Worm (Caenorhabditis elegans): ENCODE results near the gene ttr-27.

Gene ttr-27

DNA sequence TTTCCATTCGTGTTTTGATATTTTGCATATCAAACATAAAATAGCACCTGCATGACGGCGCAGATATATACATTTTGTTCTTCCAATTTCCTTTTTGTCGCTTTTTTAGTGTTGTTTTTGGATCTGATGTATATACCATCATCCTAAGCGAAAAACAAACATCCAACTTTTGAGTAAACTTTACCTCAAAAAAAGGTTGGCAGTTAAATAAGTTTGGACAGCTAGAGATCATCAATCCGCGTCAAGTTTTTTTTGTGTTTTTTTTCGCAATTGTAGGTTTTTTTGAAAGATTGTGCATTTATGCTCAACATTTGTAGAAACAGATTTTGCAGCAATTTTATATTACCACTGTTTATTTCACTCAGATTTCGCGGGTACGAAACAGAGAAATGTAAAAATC, 32.1 kb downstream of the ttr-27 start, which contains the start of gene bus-19:
TSS of gene bus-19 (plus strand) at position 301 of the 400 bp plus-strand sequence.
- TF ChIP-seq unc-3 (GFP tag; conservative IDR thresholded peaks at IDR 0.05) (no peak), unc-3 (tag; optimal IDR thresholded peaks at IDR 0.05) (no peak), ceh-2 (tag; optimal IDR thresholded peaks at IDR 0.05) (no peak), ceh-14 (tag; optimal IDR thresholded peaks at IDR 0.05) (no peak), hlh-30 (tag; optimal IDR thresholded peaks at IDR 0.05; ENCODE audit: insufficient read depth) (no peak), eyg-1 (tag; optimal IDR thresholded peaks at IDR 0.05) (no peak), gmeb-2 (tag; optimal IDR thresholded peaks at IDR 0.05) (no peak), ahr-1 (tag; optimal IDR thresholded peaks at IDR 0.05) (no peak), tbx-7 (tag; optimal IDR thresholded peaks at IDR 0.05) (no peak), dmd-4 (tag; optimal IDR thresholded peaks at IDR 0.05; ENCODE audit: borderline replicate concordance) (no peak), ceh-18 (tag; optimal IDR thresholded peaks at IDR 0.05) (no peak), ceh-24 (tag; optimal IDR thresholded peaks at IDR 0.05) (no peak), nhr-11 (tag; optimal IDR thresholded peaks at IDR 0.05) (no peak), ceh-48 (tag; optimal IDR thresholded peaks at IDR 0.05) (no peak), ceh-45 (GFP tag; IDR thresholded peaks at IDR 0.05) (no peak), ceh-34 (tag; optimal IDR thresholded peaks at IDR 0.05) (no peak)

DNA sequence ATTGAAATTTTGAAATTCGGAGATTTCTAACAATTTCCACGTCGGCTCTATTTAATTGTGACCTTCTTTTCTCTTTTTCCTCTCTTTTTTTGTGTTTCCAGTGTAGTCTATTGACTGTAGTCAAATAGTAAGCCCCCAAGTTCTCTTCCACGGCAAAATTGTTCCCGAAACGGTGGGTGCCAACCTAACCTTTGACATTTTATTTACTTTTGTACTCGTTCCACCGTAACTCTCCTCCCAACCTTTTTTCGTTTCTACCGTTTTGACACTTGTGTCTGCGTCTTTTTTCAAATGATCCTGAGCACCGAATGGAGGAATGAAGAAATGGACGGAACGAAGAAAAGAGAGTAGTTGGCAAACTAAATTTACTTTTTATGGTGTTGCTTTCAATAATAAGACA, 33.2 kb downstream of the ttr-27 start:
- TF ChIP-seq elt-4 (tag; optimal IDR thresholded peaks at IDR 0.05): no peak
- no peak for TF ChIP-seq pat-9 (tag; optimal IDR thresholded peaks at IDR 0.05)
- TF ChIP-seq ama-1 (optimal IDR thresholded peaks at IDR 0.05): no peak
- no peak for TF ChIP-seq pag-3 (tag; optimal IDR thresholded peaks at IDR 0.05; ENCODE audit: borderline replicate concordance)
- TF ChIP-seq sox-2 (GFP tag; IDR thresholded peaks at IDR 0.05): no peak
- no peak for TF ChIP-seq hlh-15 (tag; optimal IDR thresholded peaks at IDR 0.05)
- TF ChIP-seq lim-6 (tag; optimal IDR thresholded peaks at IDR 0.05): no peak
- no peak for TF ChIP-seq ceh-14 (tag; optimal IDR thresholded peaks at IDR 0.05)
- TF ChIP-seq eyg-1 (tag; optimal IDR thresholded peaks at IDR 0.05): no peak
- no peak for TF ChIP-seq C08G9.2 (tag; optimal IDR thresholded peaks at IDR 0.05)
- no peak for TF ChIP-seq ceh-48 (tag; optimal IDR thresholded peaks at IDR 0.05)
- no peak for TF ChIP-seq npax-4 (tag; optimal IDR thresholded peaks at IDR 0.05)
- no peak for TF ChIP-seq K09A11.1 (tag; optimal IDR thresholded peaks at IDR 0.05; ENCODE audit: insufficient read depth)
- TF ChIP-seq mec-3 (tag; optimal IDR thresholded peaks at IDR 0.05; ENCODE audit: borderline replicate concordance): no peak
- TF ChIP-seq ref-2 (tag; optimal IDR thresholded peaks at IDR 0.05): no peak
- TF ChIP-seq ztf-16 (tag; optimal IDR thresholded peaks at IDR 0.05): no peak
- TF ChIP-seq Y22D7AL.16 (tag; optimal IDR thresholded peaks at IDR 0.05): no peak
- TF ChIP-seq syd-9 (tag; optimal IDR thresholded peaks at IDR 0.05): no peak

DNA sequence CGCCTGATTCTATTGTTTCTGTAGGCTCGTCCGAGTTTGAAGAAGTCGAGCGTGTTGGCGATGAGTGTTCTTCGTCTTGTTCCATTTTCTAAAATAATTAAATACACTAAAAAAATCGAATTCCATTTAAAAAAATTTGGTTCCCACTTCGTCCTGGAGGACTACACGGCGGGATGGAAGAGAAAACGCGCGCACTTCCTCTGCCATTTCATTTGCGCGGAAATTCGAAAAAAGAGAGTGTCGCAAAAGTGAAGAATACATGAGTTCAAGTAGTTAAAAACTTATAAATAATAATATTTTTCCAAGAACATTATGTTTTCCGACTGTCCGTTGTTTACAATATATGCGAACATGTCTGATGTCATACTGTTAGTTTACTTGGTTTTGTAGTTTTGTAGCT, 34.0 kb downstream of the ttr-27 start, which contains the start of gene T07F10.3:
TSS of gene T07F10.3 (minus strand) at position 98 of the 400 bp plus-strand sequence.
- TF ChIP-seq eyg-1 (tag; optimal IDR thresholded peaks at IDR 0.05) (no peak), mec-3 (tag; optimal IDR thresholded peaks at IDR 0.05; ENCODE audit: borderline replicate concordance) (peak; percentile 94), F13H6.1 (tag; optimal IDR thresholded peaks at IDR 0.05) (peak; percentile 86), ama-1 (optimal IDR thresholded peaks at IDR 0.05) (no peak), hlh-15 (tag; optimal IDR thresholded peaks at IDR 0.05) (peak; percentile 35), dmd-4 (tag; optimal IDR thresholded peaks at IDR 0.05; ENCODE audit: borderline replicate concordance) (no peak), ceh-2 (tag; optimal IDR thresholded peaks at IDR 0.05) (peak; percentile 96), sox-2 (GFP tag; IDR thresholded peaks at IDR 0.05) (no peak), fkh-10 (GFP tag; optimal IDR thresholded peaks at IDR 0.05) (no peak), unc-55 (GFP tag; optimal IDR thresholded peaks at IDR 0.05) (no peak), ceh-30 (tag; optimal IDR thresholded peaks at IDR 0.05) (no peak), rnt-1 (tag; optimal IDR thresholded peaks at IDR 0.05) (peak; percentile 81), elt-2 (tag; optimal IDR thresholded peaks at IDR 0.05) (peak; percentile 63), pha-2 (tag; optimal IDR thresholded peaks at IDR 0.05) (no peak), ceh-34 (tag; optimal IDR thresholded peaks at IDR 0.05) (peak; percentile 62), sdc-2 (tag; optimal IDR thresholded peaks at IDR 0.05) (peak; percentile 55), ref-2 (tag; optimal IDR thresholded peaks at IDR 0.05) (peak; percentile 96), K09A11.1 (tag; optimal IDR thresholded peaks at IDR 0.05; ENCODE audit: insufficient read depth) (no peak), hlh-30 (tag; optimal IDR thresholded peaks at IDR 0.05; ENCODE audit: insufficient read depth) (no peak), lin-11 (tag; optimal IDR thresholded peaks at IDR 0.05) (no peak), pat-9 (tag; optimal IDR thresholded peaks at IDR 0.05) (no peak), fax-1 (tag; optimal IDR thresholded peaks at IDR 0.05) (peak; percentile 84), unc-3 (GFP tag; conservative IDR thresholded peaks at IDR 0.05) (peak; percentile 33; the same call in 1 of the 2 replicates), unc-3 (tag; optimal IDR thresholded peaks at IDR 0.05) (no peak), ceh-18 (tag; optimal IDR thresholded peaks at IDR 0.05) (peak; percentile 38), nfya-1 (tag; optimal IDR thresholded peaks at IDR 0.05) (peak; percentile 35), hlh-8 (tag; optimal IDR thresholded peaks at IDR 0.05) (peak; percentile 84), gmeb-2 (tag; optimal IDR thresholded peaks at IDR 0.05) (peak; percentile 18), ceh-19 (GFP tag; optimal IDR thresholded peaks at IDR 0.05) (no peak), zip-5 (tag; optimal IDR thresholded peaks at IDR 0.05) (peak; percentile 92), elt-4 (tag; optimal IDR thresholded peaks at IDR 0.05) (no peak), unc-86 (tag; optimal IDR thresholded peaks at IDR 0.05) (peak; percentile 66), unc-42 (tag; optimal IDR thresholded peaks at IDR 0.05) (peak; percentile 37)
